Fruit fly (Drosophila melanogaster) whole organism, prepupa: ENCODE measurements around the gene Sas-4.
A peak's percentile ranks its signal among the peaks of the same experiment; 100 is the strongest.

Experiments
- Blimp-1 ChIP-seq: fragments of 200-800 bp; sonication (Bioruptor generic); optimal IDR thresholded peaks from 3 replicates; lab custom pipeline; 2017; ENCODE audit warnings: missing biosample characterization, missing genetic modification characterization, mild to moderate bottlenecking, moderate library complexity, missing genetic modification reagents
- CG11762 ChIP-seq: fragments of 200-800 bp; sonication (Bioruptor generic); optimal IDR thresholded peaks from 3 replicates; lab custom pipeline; 2016; ENCODE audit warnings: missing biosample characterization, missing genetic modification characterization; ENCODE audit not compliant: insufficient read depth
- CG16779 ChIP-seq: fragments of 200-800 bp; sonication (Bioruptor generic); optimal IDR thresholded peaks from 3 replicates; lab custom pipeline; 2017; ENCODE audit warnings: missing biosample characterization, mild to moderate bottlenecking, missing genetic modification characterization
- CG3032 ChIP-seq: fragments of 200-800 bp; optimal IDR thresholded peaks from 2 replicates; lab custom pipeline; 2019; ENCODE audit warnings: missing biosample characterization, mild to moderate bottlenecking, missing genetic modification characterization, moderate library complexity
- CG32006 ChIP-seq: fragments of 200-800 bp; sonication (Bioruptor generic); optimal IDR thresholded peaks from 3 replicates; lab custom pipeline; 2017; ENCODE audit warnings: missing biosample characterization, mild to moderate bottlenecking, missing genetic modification characterization
- CG34406 ChIP-seq: fragments of 200-800 bp; sonication (Bioruptor generic); optimal IDR thresholded peaks from 3 replicates; lab custom pipeline; 2016; ENCODE audit warnings: missing biosample characterization, missing genetic modification characterization
- CG3919 ChIP-seq: fragments of 200-800 bp; sonication (Bioruptor generic); optimal IDR thresholded peaks from 3 replicates; lab custom pipeline; 2016; ENCODE audit warnings: missing biosample characterization, missing genetic modification characterization
- CG4318 ChIP-seq: fragments of 200-800 bp; sonication (Bioruptor generic); optimal IDR thresholded peaks from 3 replicates; lab custom pipeline; 2017; ENCODE audit warnings: missing biosample characterization, mild to moderate bottlenecking, missing genetic modification characterization
- CG6163 ChIP-seq: fragments of 200-800 bp; sonication (Bioruptor generic); IDR thresholded peaks from 3 replicates; pipeline ENCODE4 v1.3.6; 2022; ENCODE audit warnings: missing biosample characterization, missing genetic modification characterization
- CG6276 ChIP-seq: fragments of 200-800 bp; sonication (Bioruptor generic); optimal IDR thresholded peaks from 2 replicates; lab custom pipeline; 2017; ENCODE audit warnings: missing biosample characterization, mild to moderate bottlenecking, missing genetic modification characterization
- CG6808 ChIP-seq: fragments of 200-800 bp; sonication (Bioruptor generic); optimal IDR thresholded peaks from 3 replicates; lab custom pipeline; 2017; ENCODE audit warnings: missing biosample characterization, missing genetic modification characterization, mild to moderate bottlenecking, moderate library complexity, missing genetic modification reagents
- CG6854 ChIP-seq: fragments of 200-800 bp; sonication (Bioruptor generic); optimal IDR thresholded peaks from 2 replicates; lab custom pipeline; 2017; ENCODE audit warnings: missing biosample characterization, mild to moderate bottlenecking, missing genetic modification characterization
- CG8119 ChIP-seq: fragments of 200-800 bp; sonication (Bioruptor generic); IDR thresholded peaks from 3 replicates; pipeline ENCODE4 v1.3.6; 2022; ENCODE audit warnings: missing biosample characterization, missing genetic modification characterization
- CG9139 ChIP-seq: fragments of 200-800 bp; sonication (Bioruptor generic); optimal IDR thresholded peaks from 3 replicates; lab custom pipeline; 2017; ENCODE audit warnings: missing biosample characterization, mild to moderate bottlenecking, missing genetic modification characterization
- Eip78C ChIP-seq: fragments of 200-800 bp; sonication (Bioruptor generic); peaks from one replicate; lab custom pipeline; 2016; ENCODE audit warnings: missing biosample characterization, missing genetic modification characterization
- Eip93F ChIP-seq: fragments of 200-800 bp; sonication (Bioruptor generic); optimal IDR thresholded peaks from 2 replicates; lab custom pipeline; 2016; ENCODE audit warnings: missing biosample characterization, mild to moderate bottlenecking, missing genetic modification characterization
- Gug ChIP-seq: fragments of 200-800 bp; sonication (Bioruptor generic); IDR thresholded peaks from 2 replicates; pipeline ENCODE4 v1.3.6; 2022; ENCODE audit warnings: missing biosample characterization, missing genetic modification characterization
- Hr4 ChIP-seq: fragments of 200-800 bp; sonication (Bioruptor generic); optimal IDR thresholded peaks from 3 replicates; lab custom pipeline; 2016; ENCODE audit warnings: missing biosample characterization, missing genetic modification characterization
- Lpt ChIP-seq: fragments of 200-800 bp; sonication (Bioruptor generic); optimal IDR thresholded peaks from 3 replicates; lab custom pipeline; 2016; ENCODE audit warnings: missing biosample characterization, missing genetic modification characterization
- Met ChIP-seq: fragments of 200-800 bp; sonication (Bioruptor generic); optimal IDR thresholded peaks from 3 replicates; lab custom pipeline; 2016; ENCODE audit warnings: missing biosample characterization, missing genetic modification characterization
- Smox ChIP-seq: fragments of 200-800 bp; sonication (Bioruptor generic); optimal IDR thresholded peaks from 3 replicates; lab custom pipeline; 2016; ENCODE audit warnings: missing biosample characterization, missing genetic modification characterization
- Sox102F ChIP-seq: fragments of 200-800 bp; sonication (Bioruptor generic); optimal IDR thresholded peaks from 2 replicates; lab custom pipeline; 2016; ENCODE audit warnings: missing biosample characterization, mild to moderate bottlenecking, missing genetic modification characterization
- Sox15 ChIP-seq: fragments of 200-800 bp; sonication (Bioruptor generic); optimal IDR thresholded peaks from 3 replicates; lab custom pipeline; 2016; ENCODE audit warnings: missing biosample characterization, missing genetic modification characterization
- cyc ChIP-seq: fragments of 200-800 bp; sonication (Bioruptor generic); optimal IDR thresholded peaks from 3 replicates; lab custom pipeline; 2016; ENCODE audit warnings: missing biosample characterization, missing genetic modification characterization
- dsx ChIP-seq: fragments of 200-800 bp; optimal IDR thresholded peaks from 3 replicates; lab custom pipeline; 2019; ENCODE audit warnings: missing biosample characterization, mild to moderate bottlenecking, missing genetic modification characterization, moderate library complexity; ENCODE audit not compliant: poor library complexity, severe bottlenecking
- eg ChIP-seq: fragments of 200-800 bp; sonication (Bioruptor generic); IDR thresholded peaks from 3 replicates; pipeline ENCODE4 v1.3.6; 2022; ENCODE audit warnings: missing biosample characterization, missing genetic modification characterization
- fd59A ChIP-seq: fragments of 200-800 bp; sonication (Bioruptor generic); optimal IDR thresholded peaks from 2 replicates; lab custom pipeline; 2017; ENCODE audit warnings: missing biosample characterization, mild to moderate bottlenecking, missing genetic modification characterization, missing genetic modification reagents
- fd85E ChIP-seq: fragments of 200-800 bp; sonication (Bioruptor generic); optimal IDR thresholded peaks from 3 replicates; lab custom pipeline; 2016; ENCODE audit warnings: missing biosample characterization, missing genetic modification characterization
- lz ChIP-seq: fragments of 200-800 bp; sonication (Bioruptor generic); optimal IDR thresholded peaks from 3 replicates; lab custom pipeline; 2016; ENCODE audit warnings: missing biosample characterization, missing genetic modification characterization
- net ChIP-seq: fragments of 200-800 bp; sonication (Bioruptor generic); optimal IDR thresholded peaks from 3 replicates; lab custom pipeline; 2016; ENCODE audit warnings: missing biosample characterization, missing genetic modification characterization
- salr ChIP-seq, 2 experiments: fragments of 200-800 bp; sonication (Bioruptor generic); optimal IDR thresholded peaks; 3 replicates each; lab custom pipeline; 2016 to 2018; ENCODE audit warnings: missing biosample characterization in 2 of 2, missing genetic modification characterization in 2 of 2, mild to moderate bottlenecking in 1 of 2
- spab ChIP-seq: fragments of 200-800 bp; sonication (Bioruptor generic); optimal IDR thresholded peaks from 2 replicates; lab custom pipeline; 2017; ENCODE audit warnings: missing biosample characterization, mild to moderate bottlenecking, missing genetic modification characterization, missing genetic modification reagents
- ss ChIP-seq, 2 experiments: fragments of 200-800 bp; sonication (Bioruptor generic); optimal IDR thresholded peaks; 2 replicates in 1 of 2; 3 replicates in 1 of 2; lab custom pipeline; 2017 to 2018; ENCODE audit warnings: mild to moderate bottlenecking in 2 of 2, missing biosample characterization in 2 of 2, missing genetic modification characterization in 2 of 2, moderate library complexity in 1 of 2
- vri ChIP-seq: fragments of 200-800 bp; sonication (Bioruptor generic); optimal IDR thresholded peaks from 3 replicates; lab custom pipeline; 2016; ENCODE audit warnings: missing biosample characterization, mild to moderate bottlenecking, missing genetic modification characterization

Sas-4 gene

dm6 chr3R:7108589-7109312 lies 42.4 kb upstream of the Sas-4 start (continued):
- TF ChIP-seq fd59A (peak; percentile 93), Blimp-1 (GFP tag; lab: Kevin White, UChicago) (peak; percentile 94), CG16779 (tag; lab: Kevin White, UChicago) (peak; percentile 77), Sox102F (GFP tag; lab: Kevin White, UChicago) (peak; percentile 95), CG9139 (GFP tag; lab: Kevin White, UChicago) (peak; percentile 85), Gug (GFP tag; lab: Robert Waterston, UW) (no peak), CG11762 (GFP tag; lab: Kevin White, UChicago) (peak; percentile 96), CG6808 (GFP tag; lab: Kevin White, UChicago) (peak; percentile 92), Met (peak; percentile 98)

- TF ChIP-seq CG8119 (GFP tag; lab: Robert Waterston, UW) (peak; percentile 31; the same call in 1 of the 3 replicates), Lpt (GFP tag; lab: Kevin White, UChicago) (peak; percentile 24), net (GFP tag; lab: Kevin White, UChicago) (no peak), CG32006 (GFP tag; lab: Kevin White, UChicago) (no peak), CG6854 (GFP tag; lab: Kevin White, UChicago) (peak; percentile 87), CG6163 (no peak; the same call in 1 of the 3 replicates), Eip78C (GFP tag; lab: Kevin White, UChicago) (peak; percentile 74), vri (peak; percentile 81), fd59A (no peak), Hr4 (GFP tag; lab: Kevin White, UChicago) (no peak), CG6808 (GFP tag; lab: Kevin White, UChicago) (peak; percentile 49), dsx (GFP tag; lab: Kevin White, UChicago) (peak; percentile 64), fd85E (GFP tag; lab: Kevin White, UChicago) (no peak), CG3032 (tag; lab: Kevin White, UChicago) (peak; percentile 16), spab (GFP tag; lab: Kevin White, UChicago) (peak; percentile 17), Blimp-1 (GFP tag; lab: Kevin White, UChicago) (peak; percentile 56), lz (no peak), ss (GFP tag; optimal IDR thresholded peaks at IDR 0.05; lab: Kevin White, UChicago) (peak in 1 of 2 experiments; percentile 44), CG4318 (GFP tag; lab: Kevin White, UChicago) (no peak), Sox102F (GFP tag; lab: Kevin White, UChicago) (peak; percentile 47), salr (GFP tag; optimal IDR thresholded peaks at IDR 0.05; lab: Kevin White, UChicago) (no peak), CG6276 (peak; percentile 23)
These were observed 41.3 kb upstream of the Sas-4 start for dm6 chr3R:7109760-7110303.

dm6 chr3R:7111206-7111858 lies 39.8 kb upstream of the Sas-4 start:
- TF ChIP-seq CG34406 (GFP tag; lab: Kevin White, UChicago) (no peak), CG3919 (GFP tag; lab: Kevin White, UChicago) (no peak), CG6163 (no peak), cyc (no peak), salr (GFP tag; optimal IDR thresholded peaks at IDR 0.05; lab: Kevin White, UChicago) (no peak)

dm6 chr3R:7112977-7113376 lies 38.2 kb upstream of the Sas-4 start:
- no peak for TF ChIP-seq Hr4 (GFP tag; lab: Kevin White, UChicago)
- no peak for TF ChIP-seq fd85E (GFP tag; lab: Kevin White, UChicago)
- no peak for TF ChIP-seq Eip93F (GFP tag; lab: Kevin White, UChicago)
- no peak for TF ChIP-seq net (GFP tag; lab: Kevin White, UChicago)
- no peak for TF ChIP-seq vri
- no peak for TF ChIP-seq Blimp-1 (GFP tag; lab: Kevin White, UChicago)
- TF ChIP-seq Sox15 (GFP tag; lab: Kevin White, UChicago): no peak
- TF ChIP-seq CG4318 (GFP tag; lab: Kevin White, UChicago): no peak
- TF ChIP-seq eg (GFP tag; lab: Robert Waterston, UW): no peak
- no peak for TF ChIP-seq Smox (GFP tag; lab: Kevin White, UChicago)
- TF ChIP-seq CG34406 (GFP tag; lab: Kevin White, UChicago): no peak
